Worm (Caenorhabditis elegans): ENCODE measurements around the gene Y43F8C.23.

Y43F8C.23 gene

DNA sequence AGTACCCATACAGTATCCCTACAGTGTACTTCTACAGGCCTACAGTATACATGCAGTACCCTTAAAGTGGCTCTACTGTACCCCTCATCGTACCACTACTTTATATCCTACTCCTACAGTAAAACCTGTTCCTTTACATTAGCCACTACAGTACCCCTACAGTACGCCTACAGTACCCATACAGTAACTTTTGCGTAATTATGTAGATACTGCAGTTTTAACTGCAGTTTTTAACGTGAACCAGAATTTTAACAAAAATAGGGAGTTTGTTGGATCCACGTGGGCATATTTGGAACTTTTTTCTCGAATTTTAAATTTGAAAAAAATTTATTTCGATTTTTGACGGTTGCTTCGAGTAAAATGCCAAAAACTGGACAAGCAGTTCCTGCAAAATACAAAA lies 31.8 kb upstream of the Y43F8C.23 start, which contains the start of gene W04E12.4:
Gene W04E12.4 (plus strand): TSS at position 301 of the 400 bp plus-strand sequence.
- TF ChIP-seq ceh-16 (tag; optimal IDR thresholded peaks at IDR 0.05) (no peak), ZK546.5 (tag; optimal IDR thresholded peaks at IDR 0.05) (no peak), aly-2 (tag; optimal IDR thresholded peaks at IDR 0.05) (no peak), lin-13 (GFP tag; optimal IDR thresholded peaks at IDR 0.05) (no peak)

DNA sequence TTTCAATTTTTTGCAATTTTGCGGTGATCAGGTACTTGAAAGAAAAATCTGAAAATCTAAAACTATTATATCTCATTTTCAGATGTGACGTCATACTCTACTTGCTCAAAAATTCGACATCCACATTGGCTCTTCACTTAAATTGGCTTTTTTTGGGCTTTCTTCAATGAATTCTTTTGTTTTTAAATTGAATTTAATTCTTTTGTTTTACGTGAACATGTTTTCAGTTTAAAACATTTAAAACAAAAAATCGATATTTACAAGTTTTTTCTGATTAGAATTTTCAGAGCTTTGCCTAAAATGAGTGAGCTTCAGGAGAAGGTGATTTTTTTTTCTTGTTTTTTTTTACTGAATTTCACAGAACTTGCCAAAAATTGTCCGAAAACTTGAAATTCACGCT lies 30.1 kb upstream of the Y43F8C.23 start, which contains the start of gene W04E12.3:
Gene W04E12.3 (plus strand): TSS at position 301 of the 400 bp plus-strand sequence.
- TF ChIP-seq blmp-1 (tag; optimal IDR thresholded peaks at IDR 0.05; ENCODE audit: insufficient read depth): no peak
- TF ChIP-seq gmeb-1 (tag; optimal IDR thresholded peaks at IDR 0.05): no peak
- no peak for TF ChIP-seq mdl-1 (tag; optimal IDR thresholded peaks at IDR 0.05)
- no peak for TF ChIP-seq lsy-2 (tag; optimal IDR thresholded peaks at IDR 0.05)
- TF ChIP-seq nhr-25 (tag; optimal IDR thresholded peaks at IDR 0.05): no peak
- no peak for TF ChIP-seq egl-27 (tag; optimal IDR thresholded peaks at IDR 0.05)
- no peak for TF ChIP-seq zag-1 (tag; optimal IDR thresholded peaks at IDR 0.05)
- no peak for TF ChIP-seq dmd-4 (tag; optimal IDR thresholded peaks at IDR 0.05)
- no peak for TF ChIP-seq nhr-23 (tag; optimal IDR thresholded peaks at IDR 0.05)
- TF ChIP-seq mab-5 (tag; optimal IDR thresholded peaks at IDR 0.05): no peak
- TF ChIP-seq nhr-11 (tag; optimal IDR thresholded peaks at IDR 0.05): no peak
- no peak for TF ChIP-seq alr-1 (tag; optimal IDR thresholded peaks at IDR 0.05)
- TF ChIP-seq fos-1 (tag; optimal IDR thresholded peaks at IDR 0.05): no peak
- TF ChIP-seq ceh-16 (tag; optimal IDR thresholded peaks at IDR 0.05): no peak

DNA sequence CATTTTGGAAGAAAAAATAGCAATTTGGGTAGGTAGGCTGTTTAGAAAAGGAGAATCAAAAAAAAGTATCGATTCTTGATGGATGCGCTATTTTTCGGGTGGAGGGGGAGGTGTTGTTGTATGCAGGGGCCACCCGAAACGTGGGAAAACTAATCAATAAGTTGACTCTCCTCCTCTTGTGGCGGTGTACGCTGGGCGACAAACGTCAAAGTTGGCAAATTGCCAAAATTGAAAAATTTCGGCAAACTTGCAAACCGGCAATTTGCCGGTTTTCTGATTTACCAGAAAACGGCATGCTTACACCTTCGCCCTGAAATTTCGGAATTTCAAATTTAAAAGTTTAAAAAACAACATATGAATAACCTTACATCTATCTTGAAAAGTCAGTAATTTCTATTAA lies 29.5 kb upstream of the Y43F8C.23 start, which contains the start of gene W04E12.2:
Gene W04E12.2 (minus strand): TSS at position 101 of the 400 bp plus-strand sequence.
- TF ChIP-seq C34F6.9 (tag; optimal IDR thresholded peaks at IDR 0.05): no peak
- no peak for TF ChIP-seq egl-27 (tag; optimal IDR thresholded peaks at IDR 0.05)
- no peak for TF ChIP-seq elt-1 (tag; optimal IDR thresholded peaks at IDR 0.05)
- no peak for TF ChIP-seq ceh-82 (tag; optimal IDR thresholded peaks at IDR 0.05)
- no peak for TF ChIP-seq ZK546.5 (tag; optimal IDR thresholded peaks at IDR 0.05)
- TF ChIP-seq ceh-16 (tag; optimal IDR thresholded peaks at IDR 0.05): no peak
- no peak for TF ChIP-seq ztf-1 (GFP tag; conservative IDR thresholded peaks at IDR 0.05)

DNA sequence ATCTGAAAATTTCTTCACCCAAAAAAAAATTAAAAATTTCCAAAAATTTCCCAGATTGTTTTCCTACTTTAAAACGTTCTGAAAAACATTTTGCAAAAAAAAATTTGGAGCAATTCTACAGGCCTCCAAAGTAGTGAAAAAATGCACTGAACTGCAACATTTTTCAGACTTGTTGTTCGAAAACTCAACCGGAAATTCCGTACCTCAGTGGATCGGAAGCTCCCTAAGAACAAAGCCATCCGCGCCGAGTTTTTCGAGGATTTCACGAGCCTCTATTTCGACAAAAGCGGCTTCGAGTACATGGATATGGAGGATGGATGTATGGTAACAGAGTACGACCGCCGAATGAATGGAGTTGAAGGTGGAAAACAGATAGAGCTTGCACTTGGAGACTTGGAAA lies 26.6 kb upstream of the Y43F8C.23 start, which contains the start of gene fbxa-131:
Gene fbxa-131 (plus strand): TSS at position 301 of the 400 bp plus-strand sequence.
- TF ChIP-seq aly-2 (tag; optimal IDR thresholded peaks at IDR 0.05) (no peak), ZK546.5 (tag; optimal IDR thresholded peaks at IDR 0.05) (no peak), nhr-237 (tag; optimal IDR thresholded peaks at IDR 0.05) (no peak), lin-13 (GFP tag; optimal IDR thresholded peaks at IDR 0.05) (no peak), Y55F3AM.14 (GFP tag; optimal IDR thresholded peaks at IDR 0.05) (no peak), ceh-16 (tag; optimal IDR thresholded peaks at IDR 0.05) (no peak), alr-1 (tag; optimal IDR thresholded peaks at IDR 0.05) (no peak), nhr-10 (tag; optimal IDR thresholded peaks at IDR 0.05) (no peak), sma-3 (GFP tag; optimal IDR thresholded peaks at IDR 0.05) (no peak), dmd-4 (tag; optimal IDR thresholded peaks at IDR 0.05) (no peak), lin-39 (tag; optimal IDR thresholded peaks at IDR 0.05) (no peak), sma-9 (GFP tag; optimal IDR thresholded peaks at IDR 0.05) (no peak), sma-9 (tag; optimal IDR thresholded peaks at IDR 0.05) (no peak), mbf-1 (tag; optimal IDR thresholded peaks at IDR 0.05) (no peak), nhr-21 (tag; optimal IDR thresholded peaks at IDR 0.05) (no peak), fos-1 (tag; optimal IDR thresholded peaks at IDR 0.05) (no peak), gmeb-1 (tag; optimal IDR thresholded peaks at IDR 0.05) (no peak), C34F6.9 (tag; optimal IDR thresholded peaks at IDR 0.05) (no peak), nhr-6 (tag; optimal IDR thresholded peaks at IDR 0.05) (no peak)

DNA sequence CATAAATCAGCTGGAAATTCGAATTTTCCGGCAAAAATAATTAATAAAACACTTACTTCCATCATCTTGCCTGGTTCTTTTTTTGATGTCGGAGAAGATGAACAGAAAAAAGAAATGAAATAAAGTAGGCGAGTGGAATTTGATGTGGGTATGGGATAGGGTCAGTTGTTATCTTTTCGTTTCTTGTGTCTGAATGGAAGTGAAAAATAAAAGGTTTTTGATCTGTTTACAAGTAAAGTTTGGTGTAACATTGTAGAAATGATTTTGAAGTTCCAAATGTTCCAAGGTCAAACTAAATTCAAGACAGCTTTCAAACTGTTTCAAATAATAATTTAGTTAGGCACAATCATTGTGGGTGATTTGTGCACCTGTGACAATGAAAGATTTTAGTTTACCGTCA lies 25.9 kb upstream of the Y43F8C.23 start, which contains the start of gene W04E12.7:
Gene W04E12.7 (minus strand): TSS at position 101 of the 400 bp plus-strand sequence.
- TF ChIP-seq C34F6.9 (tag; optimal IDR thresholded peaks at IDR 0.05) (no peak), skn-1 (tag; optimal IDR thresholded peaks at IDR 0.05) (no peak), nhr-129 (tag; optimal IDR thresholded peaks at IDR 0.05) (no peak), mbf-1 (tag; optimal IDR thresholded peaks at IDR 0.05) (no peak)

DNA sequence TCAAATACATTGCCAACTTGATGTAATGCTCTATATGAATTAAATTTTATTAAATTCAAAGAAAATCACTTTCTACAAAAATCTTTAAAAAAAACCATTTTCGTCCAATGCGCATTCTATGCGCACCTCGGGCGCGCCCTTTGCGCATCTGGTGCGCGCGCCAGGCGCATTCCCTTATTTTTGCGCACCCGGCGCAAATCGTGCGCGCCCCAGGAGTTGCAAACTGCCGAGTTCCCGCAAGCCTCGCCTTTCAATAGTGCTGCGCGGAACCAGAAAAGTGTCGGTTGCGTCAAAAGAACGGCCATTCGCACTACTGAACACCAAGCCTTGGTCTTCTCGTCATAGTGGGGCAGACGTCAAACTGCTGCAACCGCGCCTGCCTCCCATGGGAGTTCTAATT lies 22.2 kb upstream of the Y43F8C.23 start:
- TF ChIP-seq nhr-10 (tag; optimal IDR thresholded peaks at IDR 0.05): no peak
- TF ChIP-seq sma-9 (GFP tag; optimal IDR thresholded peaks at IDR 0.05): no peak
- no peak for TF ChIP-seq sma-9 (tag; optimal IDR thresholded peaks at IDR 0.05)
- TF ChIP-seq ZK546.5 (tag; optimal IDR thresholded peaks at IDR 0.05): no peak
- no peak for TF ChIP-seq aly-2 (tag; optimal IDR thresholded peaks at IDR 0.05)
- TF ChIP-seq skn-1 (tag; optimal IDR thresholded peaks at IDR 0.05): no peak
- no peak for TF ChIP-seq nhr-25 (tag; optimal IDR thresholded peaks at IDR 0.05)
- TF ChIP-seq nhr-23 (tag; optimal IDR thresholded peaks at IDR 0.05): no peak

Data from whole organism, L2 larva.